Worm (Caenorhabditis elegans): ENCODE measurements around the gene T28C12.2.

Gene T28C12.2

ce11 chrV:6323602-6324001 is 5.4 kb upstream of the T28C12.2 start:
- no peak for TF ChIP-seq unc-62 (GFP tag; optimal IDR thresholded peaks at IDR 0.05)

ce11 chrV:6326394-6326793 is 2.6 kb upstream of the T28C12.2 start:
- no peak for TF ChIP-seq unc-62 (GFP tag; optimal IDR thresholded peaks at IDR 0.05)

- no peak for TF ChIP-seq unc-62 (GFP tag; optimal IDR thresholded peaks at IDR 0.05)
Measured at ce11 chrV:6326980-6327379, 2.0 kb upstream of the T28C12.2 start, which contains the start of gene fbxa-202. TSS of gene fbxa-202 (plus strand) at chrV:6327280.

ce11 chrV:6331607-6332006 is 2.6 kb downstream of the T28C12.2 start, which contains the start of gene T28C12.1:
TSS of gene T28C12.1 (plus strand) at chrV:6331907.
- TF ChIP-seq unc-62 (GFP tag; optimal IDR thresholded peaks at IDR 0.05) = no peak

- no peak for TF ChIP-seq unc-62 (GFP tag; optimal IDR thresholded peaks at IDR 0.05)
Measured at ce11 chrV:6335226-6335625, 6.2 kb downstream of the T28C12.2 start.

- TF ChIP-seq unc-62 (GFP tag; optimal IDR thresholded peaks at IDR 0.05) = no peak
Measured at ce11 chrV:6336108-6336507, 7.1 kb downstream of the T28C12.2 start, which contains the start of gene T28C12.6. TSS of gene T28C12.6 (minus strand) at chrV:6336119.

ce11 chrV:6341078-6341638 is 12.2 kb downstream of the T28C12.2 start:
- TF ChIP-seq unc-62 (GFP tag; optimal IDR thresholded peaks at IDR 0.05) = no peak

- no peak for TF ChIP-seq unc-62 (GFP tag; optimal IDR thresholded peaks at IDR 0.05)
Measured at ce11 chrV:6342502-6342901, 13.5 kb downstream of the T28C12.2 start.

ce11 chrV:6344531-6345171 is 15.7 kb downstream of the T28C12.2 start:
- TF ChIP-seq unc-62 (GFP tag; optimal IDR thresholded peaks at IDR 0.05) = no peak

- TF ChIP-seq unc-62 (GFP tag; optimal IDR thresholded peaks at IDR 0.05) = no peak
Measured at ce11 chrV:6346043-6346618, 17.1 kb downstream of the T28C12.2 start.

ce11 chrV:6346906-6347305 is 17.9 kb downstream of the T28C12.2 start:
- TF ChIP-seq unc-62 (GFP tag; optimal IDR thresholded peaks at IDR 0.05) = no peak

ce11 chrV:6348133-6348532 is 19.1 kb downstream of the T28C12.2 start:
- no peak for TF ChIP-seq unc-62 (GFP tag; optimal IDR thresholded peaks at IDR 0.05)

ce11 chrV:6349597-6349996 is 20.6 kb downstream of the T28C12.2 start:
- no peak for TF ChIP-seq unc-62 (GFP tag; optimal IDR thresholded peaks at IDR 0.05)

ce11 chrV:6350109-6350508 is 21.1 kb downstream of the T28C12.2 start:
- no peak for TF ChIP-seq unc-62 (GFP tag; optimal IDR thresholded peaks at IDR 0.05)

ce11 chrV:6351122-6351521 is 22.1 kb downstream of the T28C12.2 start:
- no peak for TF ChIP-seq unc-62 (GFP tag; optimal IDR thresholded peaks at IDR 0.05)

ce11 chrV:6352350-6352749 is 23.4 kb downstream of the T28C12.2 start:
- no peak for TF ChIP-seq unc-62 (GFP tag; optimal IDR thresholded peaks at IDR 0.05)

- TF ChIP-seq unc-62 (GFP tag; optimal IDR thresholded peaks at IDR 0.05) = no peak
Measured at ce11 chrV:6353182-6353780, 24.3 kb downstream of the T28C12.2 start.

Measured in whole organism, dauer.